Fruit fly (Drosophila melanogaster): ENCODE results near the gene CG31407.
A peak's percentile ranks its signal among the peaks of the same experiment; 100 is the strongest.

Gene CG31407

DNA sequence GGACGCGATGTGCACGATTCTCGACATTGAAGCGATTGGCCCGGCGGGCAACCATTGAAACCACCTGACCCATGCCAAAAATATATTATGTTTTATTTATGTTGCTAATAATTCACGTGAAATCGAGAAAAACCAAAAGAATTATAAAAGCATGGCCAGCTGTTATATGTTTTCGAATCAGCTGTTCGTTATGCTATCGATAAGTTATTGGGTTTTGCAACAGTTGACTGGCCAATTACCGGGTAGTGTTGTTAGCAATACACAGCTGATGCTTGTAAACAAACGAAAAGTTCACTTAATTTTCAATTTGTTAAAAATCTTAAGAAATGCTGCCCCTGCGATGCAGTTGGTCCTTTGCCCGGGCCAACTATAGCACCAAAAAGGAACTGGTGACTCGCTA is 20.4 kb upstream of the CG31407 start, which contains the start of the genes CG11722 and mtTFB2 (continued):
- TF ChIP-seq CG17612 (GFP tag; IDR thresholded peaks at IDR 0.05): no peak
- TF ChIP-seq CG10979 (tag; optimal IDR thresholded peaks at IDR 0.05): no peak
- no peak for TF ChIP-seq CG9215 (GFP tag; IDR thresholded peaks at IDR 0.05)
- no peak for TF ChIP-seq Jarid2 (GFP tag; optimal IDR thresholded peaks at IDR 0.05)
- TF ChIP-seq stwl (tag; optimal IDR thresholded peaks at IDR 0.05): peak; percentile 38
- TF ChIP-seq CG18619 (GFP tag; optimal IDR thresholded peaks at IDR 0.05): no peak
- TF ChIP-seq br (optimal IDR thresholded peaks at IDR 0.05): no peak
- no peak for TF ChIP-seq gem (tag; optimal IDR thresholded peaks at IDR 0.05)
- no peak for TF ChIP-seq CG9797 (GFP tag; optimal IDR thresholded peaks at IDR 0.05)
- no peak for TF ChIP-seq CG6813 (GFP tag; optimal IDR thresholded peaks at IDR 0.05)
- no peak for TF ChIP-seq CG8359 (GFP tag; optimal IDR thresholded peaks at IDR 0.05; ENCODE audit: borderline replicate concordance)
- no peak for TF ChIP-seq ase (GFP tag; IDR thresholded peaks at IDR 0.05)
- TF ChIP-seq CG10654 (GFP tag; optimal IDR thresholded peaks at IDR 0.05): no peak
- TF ChIP-seq en (GFP tag; optimal IDR thresholded peaks at IDR 0.05): no peak
- TF ChIP-seq CG17568 (GFP tag; optimal IDR thresholded peaks at IDR 0.05): no peak
- no peak for TF ChIP-seq jigr1 (GFP tag; IDR thresholded peaks at IDR 0.05)
- TF ChIP-seq Lhr (GFP tag; optimal IDR thresholded peaks at IDR 0.05): no peak
- no peak for TF ChIP-seq HLH3B (GFP tag; IDR thresholded peaks at IDR 0.05)
- peak; percentile 41; the same call in 1 of the 2 replicates for TF ChIP-seq Bgb (GFP tag; IDR thresholded peaks at IDR 0.05; ENCODE audit: partially characterized antibody)
- no peak for TF ChIP-seq CG12299 (tag; optimal IDR thresholded peaks at IDR 0.05)
- TF ChIP-seq CG30431 (GFP tag; optimal IDR thresholded peaks at IDR 0.05): no peak
- no peak for TF ChIP-seq Dbx (GFP tag; IDR thresholded peaks at IDR 0.05)
- TF ChIP-seq phol (tag; optimal IDR thresholded peaks at IDR 0.05): no peak
- TF ChIP-seq Eip74EF (GFP tag; optimal IDR thresholded peaks at IDR 0.05): no peak
- TF ChIP-seq CG15696 (tag; optimal IDR thresholded peaks at IDR 0.05): no peak
- TF ChIP-seq CG2202 (tag; optimal IDR thresholded peaks at IDR 0.05): no peak
- TF ChIP-seq sisA (GFP tag; IDR thresholded peaks at IDR 0.05): no peak
- no peak for TF ChIP-seq Poxn (GFP tag; IDR thresholded peaks at IDR 0.05)
- peak; percentile 90 for TF ChIP-seq scrt (GFP tag; optimal IDR thresholded peaks at IDR 0.05)
- TF ChIP-seq CG13123 (GFP tag; optimal IDR thresholded peaks at IDR 0.05): no peak
- no peak for TF ChIP-seq CG13775 (GFP tag; optimal IDR thresholded peaks at IDR 0.05)
- no peak for TF ChIP-seq CG13894 (tag; optimal IDR thresholded peaks at IDR 0.05)
- TF ChIP-seq CG9609 (GFP tag; optimal IDR thresholded peaks at IDR 0.05): no peak
- no peak for TF ChIP-seq unpg (GFP tag; optimal IDR thresholded peaks at IDR 0.05)
- TF ChIP-seq Med (GFP tag): peak; percentile 29
- TF ChIP-seq NC2β (GFP tag; optimal IDR thresholded peaks at IDR 0.05): no peak
- no peak for TF ChIP-seq btn (GFP tag; optimal IDR thresholded peaks at IDR 0.05)
- no peak for TF ChIP-seq Hr78 (GFP tag; optimal IDR thresholded peaks at IDR 0.05)
- TF ChIP-seq CG11696 (GFP tag; IDR thresholded peaks at IDR 0.05): no peak
- no peak for TF ChIP-seq GATAe (GFP tag; conservative IDR thresholded peaks at IDR 0.05)
- no peak for TF ChIP-seq Drgx (GFP tag; IDR thresholded peaks at IDR 0.05)
- TF ChIP-seq CG10543 (GFP tag; optimal IDR thresholded peaks at IDR 0.05): no peak
- TF ChIP-seq CHES-1-like (GFP tag; optimal IDR thresholded peaks at IDR 0.05): no peak
- TF ChIP-seq Scr (GFP tag; IDR thresholded peaks at IDR 0.05; ENCODE audit: partially characterized antibody): peak; percentile 52
- peak in 1 of 2 experiments; percentile 84 for TF ChIP-seq Pdp1 (GFP tag; optimal IDR thresholded peaks at IDR 0.05)
- TF ChIP-seq TFAM (GFP tag; optimal IDR thresholded peaks at IDR 0.05): no peak
- peak; percentile 12 for TF ChIP-seq MESR4 (GFP tag; optimal IDR thresholded peaks at IDR 0.05)
- TF ChIP-seq YL-1 (GFP tag; optimal IDR thresholded peaks at IDR 0.05): no peak
- TF ChIP-seq zen (tag; optimal IDR thresholded peaks at IDR 0.05): peak; percentile 8
- TF ChIP-seq PHDP (tag; optimal IDR thresholded peaks at IDR 0.05): no peak
- no peak for TF ChIP-seq Six4 (GFP tag; optimal IDR thresholded peaks at IDR 0.05)

Measured in whole organism, embryonic.